Worm (Caenorhabditis elegans): Measurements from ENCODE around the gene gadr-4.
A peak's percentile ranks its signal among the peaks of the same experiment; 100 is the strongest.

The gadr-4 gene

ce11 chrII:4044349-4044748 is 18.0 kb downstream of the gadr-4 start, which contains the start of gene rpn-11 (continued):
- TF ChIP-seq sdz-38 (tag; optimal IDR thresholded peaks at IDR 0.05): no peak
- peak; percentile 72; the same call in 1 of the 2 replicates for TF ChIP-seq madf-3 (GFP tag; IDR thresholded peaks at IDR 0.05)
- no peak for TF ChIP-seq F55B11.4 (tag; optimal IDR thresholded peaks at IDR 0.05; ENCODE audit: borderline replicate concordance, insufficient read depth)
- TF ChIP-seq cebp-2 (GFP tag; IDR thresholded peaks at IDR 0.05): no peak
- peak; percentile 98 for TF ChIP-seq lin-54 (GFP tag; optimal IDR thresholded peaks at IDR 0.05)
- TF ChIP-seq B0261.1 (tag; optimal IDR thresholded peaks at IDR 0.05): peak; percentile 5
- TF ChIP-seq ZK185.1 (tag; optimal IDR thresholded peaks at IDR 0.05; ENCODE audit: poor library complexity, severe bottlenecking): no peak
- TF ChIP-seq zfh-2 (GFP tag; conservative IDR thresholded peaks at IDR 0.05): no peak
- peak; percentile 74; the same call in 1 of the 2 replicates for TF ChIP-seq rcor-1 (GFP tag; IDR thresholded peaks at IDR 0.05)
- peak; percentile 17 for TF ChIP-seq gei-17 (GFP tag; optimal IDR thresholded peaks at IDR 0.05)
- TF ChIP-seq unc-62 (GFP tag; optimal IDR thresholded peaks at IDR 0.05): no peak
- TF ChIP-seq let-607 (tag; optimal IDR thresholded peaks at IDR 0.05): peak; percentile 60 to 91
- peak; percentile 81 for TF ChIP-seq madf-8 (GFP tag; conservative IDR thresholded peaks at IDR 0.05)
- TF ChIP-seq zim-3 (tag; optimal IDR thresholded peaks at IDR 0.05): no peak
- TF ChIP-seq die-1 (tag; optimal IDR thresholded peaks at IDR 0.05): no peak
- no peak for TF ChIP-seq nhr-179 (tag; optimal IDR thresholded peaks at IDR 0.05)
- TF ChIP-seq lsy-27 (tag; optimal IDR thresholded peaks at IDR 0.05; ENCODE audit: borderline replicate concordance, insufficient read depth): no peak
- 0 out of 2 replicates have a peak, but pooled peaks have one; percentile 27 for TF ChIP-seq ztf-28 (GFP tag; IDR thresholded peaks at IDR 0.05)
- 0 out of 2 replicates have a peak, but pooled peaks have one; percentile 55 for TF ChIP-seq Y53G8AR.9 (GFP tag; conservative IDR thresholded peaks at IDR 0.05)
- TF ChIP-seq ccch-3 (GFP tag; optimal IDR thresholded peaks at IDR 0.05): no peak
- TF ChIP-seq tlf-1 (GFP tag; optimal IDR thresholded peaks at IDR 0.05): peak; percentile 80
- TF ChIP-seq ceh-27 (GFP tag; optimal IDR thresholded peaks at IDR 0.05): peak; percentile 66
- TF ChIP-seq ama-1 (optimal IDR thresholded peaks at IDR 0.05): no peak
- TF ChIP-seq ama-1 (GFP tag; optimal IDR thresholded peaks at IDR 0.05): no peak
- TF ChIP-seq ztf-22 (GFP tag; optimal IDR thresholded peaks at IDR 0.05): no peak
- TF ChIP-seq pbrm-1 (GFP tag; IDR thresholded peaks at IDR 0.05): peak; percentile 74
- no peak for TF ChIP-seq sea-2 (GFP tag; IDR thresholded peaks at IDR 0.05)
- TF ChIP-seq somi-1 (GFP tag; optimal IDR thresholded peaks at IDR 0.05): no peak
- TF ChIP-seq ceh-40 (GFP tag; IDR thresholded peaks at IDR 0.05): no peak
- TF ChIP-seq hlh-12 (tag; optimal IDR thresholded peaks at IDR 0.05): no peak
- TF ChIP-seq nfya-2 (GFP tag; IDR thresholded peaks at IDR 0.05): no peak
- TF ChIP-seq lin-26 (GFP tag; IDR thresholded peaks at IDR 0.05): 0 out of 2 replicates have a peak, but pooled peaks have one; percentile 8
- TF ChIP-seq F37B4.10 (GFP tag; IDR thresholded peaks at IDR 0.05): no peak
- TF ChIP-seq F10E7.11 (tag; optimal IDR thresholded peaks at IDR 0.05): no peak
- no peak for TF ChIP-seq ztf-6 (GFP tag; IDR thresholded peaks at IDR 0.05)
- TF ChIP-seq Y95B8A.8 (GFP tag; IDR thresholded peaks at IDR 0.05): peak; percentile 71; the same call in 1 of the 2 replicates
- no peak for TF ChIP-seq mel-28 (tag; optimal IDR thresholded peaks at IDR 0.05; ENCODE audit: borderline replicate concordance)
- TF ChIP-seq pha-4 (tag; optimal IDR thresholded peaks at IDR 0.05): peak; percentile 65
- TF ChIP-seq attf-6 (GFP tag; IDR thresholded peaks at IDR 0.05): peak; percentile 49; the same call in 1 of the 2 replicates
- TF ChIP-seq ceh-91 (GFP tag; IDR thresholded peaks at IDR 0.05): peak; percentile 86
- peak; percentile 41; the same call in 1 of the 2 replicates for TF ChIP-seq ceh-100 (GFP tag; IDR thresholded peaks at IDR 0.05)
- TF ChIP-seq D2030.7 (GFP tag; IDR thresholded peaks at IDR 0.05): peak; percentile 82
- peak; percentile 66 for TF ChIP-seq tbp1 (GFP tag; optimal IDR thresholded peaks at IDR 0.05)
- TF ChIP-seq B0019.2 (GFP tag; conservative IDR thresholded peaks at IDR 0.05): peak; percentile 65
- peak; percentile 12 for TF ChIP-seq nhr-80 (tag; optimal IDR thresholded peaks at IDR 0.05)
- TF ChIP-seq ztf-26 (tag; optimal IDR thresholded peaks at IDR 0.05): peak; percentile 80
- TF ChIP-seq lir-1 (GFP tag; conservative IDR thresholded peaks at IDR 0.05): peak; percentile 71
- no peak for TF ChIP-seq chd-7 (tag; optimal IDR thresholded peaks at IDR 0.05)
- TF ChIP-seq snpc-1.1 (tag; optimal IDR thresholded peaks at IDR 0.05; ENCODE audit: insufficient read depth): no peak

Data from whole organism, young adult.